Worm (Caenorhabditis elegans) whole organism, L4 larva: ENCODE data around the gene T13C2.3.
A peak's percentile ranks its signal among the peaks of the same experiment; 100 is the strongest.

ENCODE experiments used
- F49E8.2 ChIP-seq: sonication (generic microtip); optimal IDR thresholded peaks from 2 replicates; lab custom pipeline; 2016; ENCODE audit warnings: missing compliant biosample characterization, mild to moderate bottlenecking, missing genetic modification characterization, borderline replicate concordance
- T20F7.1 ChIP-seq: fragments of 200-800 bp; sonication (Bioruptor generic); optimal IDR thresholded peaks from 2 replicates; lab custom pipeline; 2018; ENCODE audit warnings: mild to moderate bottlenecking, missing genetic modification characterization, missing compliant biosample characterization
- Y105C5A.15 ChIP-seq: fragments of 200-800 bp; sonication (Bioruptor generic); IDR thresholded peaks from 2 replicates; pipeline ENCODE4 v1.3.6; 2022; ENCODE audit warnings: missing genetic modification characterization, missing compliant biosample characterization
- ZK337.2 ChIP-seq: fragments of 200-800 bp; sonication (Bioruptor generic); IDR thresholded peaks from 2 replicates; pipeline ENCODE4 v1.3.6; 2022; ENCODE audit warnings: missing genetic modification reagents, missing genetic modification characterization, missing compliant biosample characterization
- aha-1 ChIP-seq: fragments of 150-350 bp; peaks from one replicate; lab custom pipeline; 2014; ENCODE audit warnings: missing biosample characterization, missing genetic modification characterization
- ama-1 ChIP-seq: fragments of 150-350 bp; optimal IDR thresholded peaks from 2 replicates; lab custom pipeline; 2014; ENCODE audit warnings: inconsistent platforms, mixed read lengths
- arid-1 ChIP-seq: fragments of 200-800 bp; sonication (Bioruptor generic); conservative IDR thresholded peaks from 2 replicates; pipeline ENCODE4 v1.3.6; 2022; ENCODE audit warnings: missing genetic modification reagents, missing genetic modification characterization, missing compliant biosample characterization
- ceh-20 ChIP-seq: fragments of 200-800 bp; sonication (Bioruptor generic); IDR thresholded peaks from 2 replicates; pipeline ENCODE4 v1.3.6; 2022; ENCODE audit warnings: missing genetic modification reagents, missing genetic modification characterization, missing compliant biosample characterization
- ceh-62 ChIP-seq: sonication (generic microtip); optimal IDR thresholded peaks from 2 replicates; lab custom pipeline; 2017; ENCODE audit warnings: missing biosample characterization, missing genetic modification characterization
- ces-1 ChIP-seq: fragments of 150-350 bp; sonication (generic microtip); optimal IDR thresholded peaks from 4 replicates; lab custom pipeline; 2014; ENCODE audit warnings: missing biosample characterization, missing genetic modification reagents, missing genetic modification characterization
- cey-2 ChIP-seq: sonication (generic microtip); optimal IDR thresholded peaks from 3 replicates; lab custom pipeline; 2017; ENCODE audit warnings: missing genetic modification characterization, mild to moderate bottlenecking, missing compliant biosample characterization, antibody characterized with exemption, borderline replicate concordance; ENCODE audit not compliant: insufficient read depth
- dmd-6 ChIP-seq: fragments of 200-800 bp; sonication (Bioruptor generic); IDR thresholded peaks from 2 replicates; pipeline ENCODE4 v1.3.6; 2022; ENCODE audit warnings: missing genetic modification reagents, missing genetic modification characterization, missing compliant biosample characterization
- dmd-8 ChIP-seq: fragments of 200-800 bp; sonication (Bioruptor generic); IDR thresholded peaks from 2 replicates; pipeline ENCODE4 v1.3.6; 2022; ENCODE audit warnings: missing genetic modification characterization, missing compliant biosample characterization
- dmd-9 ChIP-seq: fragments of 200-800 bp; sonication (Bioruptor generic); IDR thresholded peaks from 2 replicates; pipeline ENCODE4 v1.3.6; 2022; ENCODE audit warnings: missing genetic modification reagents, missing genetic modification characterization, missing compliant biosample characterization
- fkh-10 ChIP-seq: fragments of 150-350 bp; optimal IDR thresholded peaks from 2 replicates; lab custom pipeline; 2014; ENCODE audit warnings: missing biosample characterization, missing genetic modification reagents, missing genetic modification characterization
- hlh-30 ChIP-seq: sonication (generic microtip); optimal IDR thresholded peaks from 2 replicates; lab custom pipeline; 2017; ENCODE audit warnings: antibody characterized with exemption, mild to moderate bottlenecking, missing genetic modification characterization, missing compliant biosample characterization; ENCODE audit not compliant: insufficient read depth
- jun-1 ChIP-seq: fragments of 150-350 bp; optimal IDR thresholded peaks from 2 replicates; lab custom pipeline; 2014; ENCODE audit warnings: missing biosample characterization, missing genetic modification reagents, missing genetic modification characterization
- lin-13 ChIP-seq: fragments of 150-350 bp; optimal IDR thresholded peaks from 2 replicates; lab custom pipeline; 2014; ENCODE audit warnings: missing biosample characterization, missing genetic modification reagents, missing genetic modification characterization
- lir-3 ChIP-seq: sonication (generic microtip); optimal IDR thresholded peaks from 2 replicates; lab custom pipeline; 2016; ENCODE audit warnings: mild to moderate bottlenecking, missing genetic modification characterization, missing compliant biosample characterization
- lsy-2 ChIP-seq, 2 experiments: fragments of 150-350 bp in 1 of 2; sonication (generic microtip) in 1 of 2; optimal IDR thresholded peaks; 2 replicates each; lab custom pipeline; 2014 to 2017; ENCODE audit warnings: missing biosample characterization in 2 of 2, missing genetic modification characterization in 2 of 2
- madf-5 ChIP-seq, 2 experiments: fragments of 200-800 bp; sonication (Bioruptor generic); IDR thresholded peaks; 2 replicates each; pipeline ENCODE4 v1.3.6; 2022; ENCODE audit warnings: missing compliant biosample characterization in 2 of 2, missing genetic modification characterization in 2 of 2
- mdt-29 ChIP-seq: fragments of 200-800 bp; sonication (Bioruptor generic); IDR thresholded peaks from 2 replicates; pipeline ENCODE4 v1.3.6; 2022; ENCODE audit warnings: missing genetic modification reagents, missing genetic modification characterization, missing compliant biosample characterization
- mes-2 ChIP-seq: sonication (generic microtip); optimal IDR thresholded peaks from 2 replicates; lab custom pipeline; 2016; ENCODE audit warnings: missing genotype, mild to moderate bottlenecking, missing genetic modification characterization, missing compliant biosample characterization; ENCODE audit not compliant: poor library complexity, severe bottlenecking
- mxl-2 ChIP-seq: fragments of 200-800 bp; sonication (Bioruptor generic); conservative IDR thresholded peaks from 2 replicates; pipeline ENCODE4 v1.3.6; 2022; ENCODE audit warnings: missing genetic modification reagents, missing genetic modification characterization, missing compliant biosample characterization
- nhr-11 ChIP-seq: fragments of 150-350 bp; optimal IDR thresholded peaks from 2 replicates; lab custom pipeline; 2014; ENCODE audit warnings: missing biosample characterization, missing genetic modification characterization
- nhr-237 ChIP-seq: sonication (generic microtip); optimal IDR thresholded peaks from 2 replicates; lab custom pipeline; 2017; ENCODE audit warnings: missing biosample characterization, missing genetic modification characterization
- nhr-41 ChIP-seq: fragments of 200-800 bp; sonication (Bioruptor generic); IDR thresholded peaks from 2 replicates; pipeline ENCODE4 v1.3.6; 2022; ENCODE audit warnings: missing genetic modification reagents, missing genetic modification characterization, missing compliant biosample characterization
- nhr-42 ChIP-seq: fragments of 200-800 bp; sonication (Bioruptor generic); IDR thresholded peaks from 2 replicates; pipeline ENCODE4 v1.3.6; 2022; ENCODE audit warnings: missing genetic modification characterization, missing compliant biosample characterization
- nhr-76 ChIP-seq: fragments of 150-350 bp; optimal IDR thresholded peaks from 2 replicates; lab custom pipeline; 2014; ENCODE audit warnings: missing biosample characterization, missing genetic modification characterization
- pha-4 ChIP-seq, 2 experiments: fragments of 150-350 bp in 1 of 2; fragments of 200-800 bp in 1 of 2; sonication (Bioruptor generic) in 1 of 2; IDR thresholded peaks in 1 of 2; optimal IDR thresholded peaks in 1 of 2; 2 replicates each; pipeline versions ENCODE4 v1.3.6 to Lab custom; 2014 to 2022; ENCODE audit warnings: missing genetic modification characterization in 2 of 2, missing genetic modification reagents in 2 of 2, missing biosample characterization in 1 of 2, missing compliant biosample characterization in 1 of 2
- pqm-1 ChIP-seq: sonication (generic microtip); optimal IDR thresholded peaks from 2 replicates; lab custom pipeline; 2017; ENCODE audit warnings: missing biosample characterization, missing genetic modification characterization
- set-16 ChIP-seq: fragments of 200-800 bp; sonication (Bioruptor generic); IDR thresholded peaks from 2 replicates; pipeline ENCODE4 v1.3.6; 2022; ENCODE audit warnings: missing genetic modification reagents, missing genetic modification characterization, missing compliant biosample characterization
- snpc-1.2 ChIP-seq: fragments of 200-800 bp; sonication (Bioruptor generic); IDR thresholded peaks from 2 replicates; pipeline ENCODE4 v1.3.6; 2022; ENCODE audit warnings: missing genetic modification reagents, missing genetic modification characterization, missing compliant biosample characterization
- spr-1 ChIP-seq: sonication (generic microtip); optimal IDR thresholded peaks from 2 replicates; lab custom pipeline; 2016; ENCODE audit warnings: mild to moderate bottlenecking, missing genetic modification characterization, missing compliant biosample characterization
- unc-130 ChIP-seq: sonication (generic microtip); optimal IDR thresholded peaks from 2 replicates; lab custom pipeline; 2016; ENCODE audit warnings: missing genetic modification reagents, missing genetic modification characterization, missing compliant biosample characterization
- unc-39 ChIP-seq: sonication (generic microtip); optimal IDR thresholded peaks from 2 replicates; lab custom pipeline; 2017; ENCODE audit warnings: missing biosample characterization, missing genetic modification characterization
- unc-62 ChIP-seq, 3 experiments: fragments of 150-350 bp in 1 of 3; sonication (generic microtip); optimal IDR thresholded peaks in 2 of 3; peaks in 1 of 3; 1 replicate in 1 of 3; 2 replicates in 2 of 3; lab custom pipeline; 2014 to 2017; ENCODE audit warnings: missing biosample characterization in 3 of 3, missing genetic modification characterization in 3 of 3, missing genetic modification reagents in 3 of 3, missing genotype in 1 of 3
- zag-1 ChIP-seq: fragments of 150-350 bp; optimal IDR thresholded peaks from 2 replicates; lab custom pipeline; 2014; ENCODE audit warnings: missing biosample characterization, missing genetic modification characterization
- zfp-3 ChIP-seq: fragments of 200-800 bp; sonication (Bioruptor generic); conservative IDR thresholded peaks from 2 replicates; pipeline ENCODE4 v1.3.6; 2022; ENCODE audit warnings: missing genetic modification reagents, missing genetic modification characterization, missing compliant biosample characterization

The T13C2.3 gene

ce11 chrII:6764734-6765133, 24.3 kb upstream of the T13C2.3 start, which contains the start of gene nlp-50:
Gene nlp-50, plus strand, starts transcription at chrII:6765034.
- no peak for TF ChIP-seq nhr-76 (tag; lab: Kevin White, UChicago)
- TF ChIP-seq lir-3 (tag; lab: Kevin White, UChicago), result no peak
- TF ChIP-seq unc-39, result no peak
- no peak for TF ChIP-seq mxl-2 (GFP tag; lab: Robert Waterston, UW)
- no peak for TF ChIP-seq nhr-41 (GFP tag; lab: Robert Waterston, UW)
- TF ChIP-seq mes-2 (tag; lab: Kevin White, UChicago), result no peak
- no peak for TF ChIP-seq jun-1 (tag; lab: Kevin White, UChicago)
- no peak for TF ChIP-seq ces-1 (GFP tag; lab: Kevin White, UChicago)
- no peak for TF ChIP-seq hlh-30 (tag; lab: Kevin White, UChicago)
- no peak for TF ChIP-seq ama-1 (lab: Kevin White, UChicago)
- no peak for TF ChIP-seq ZK337.2 (GFP tag; lab: Robert Waterston, UW)
- no peak for TF ChIP-seq madf-5 (GFP tag; IDR thresholded peaks at IDR 0.05; lab: Robert Waterston, UW)
- no peak for TF ChIP-seq nhr-42
- TF ChIP-seq dmd-9 (GFP tag; lab: Robert Waterston, UW), result no peak
- TF ChIP-seq zag-1 (tag; lab: Kevin White, UChicago), result no peak
- no peak for TF ChIP-seq snpc-1.2 (GFP tag; lab: Robert Waterston, UW)

- TF ChIP-seq zfp-3 (GFP tag; lab: Robert Waterston, UW) (no peak), pqm-1 (peak; percentile 42), T20F7.1 (GFP tag; lab: Kevin White, UChicago) (no peak), cey-2 (tag; lab: Kevin White, UChicago) (no peak), ceh-62 (tag; lab: Kevin White, UChicago) (no peak), dmd-6 (GFP tag; lab: Robert Waterston, UW) (0 out of 2 replicates have a peak, but pooled peaks have one; percentile 6)
These were observed 21.0 kb upstream of the T13C2.3 start, which contains the start of gene F41G3.18 for ce11 chrII:6768014-6768413. Gene F41G3.18, plus strand, starts transcription at chrII:6768314.

ce11 chrII:6770030-6770429, 19.0 kb upstream of the T13C2.3 start:
- TF ChIP-seq unc-62 (GFP tag; optimal IDR thresholded peaks at IDR 0.05 in 1 of 2; lab: Kevin White, UChicago) (peak in 1 of 2 experiments; percentile 95), unc-62 (tag; optimal IDR thresholded peaks at IDR 0.05; lab: Kevin White, UChicago) (no peak), spr-1 (tag; lab: Kevin White, UChicago) (no peak)

ce11 chrII:6772482-6772881, 16.6 kb upstream of the T13C2.3 start:
- TF ChIP-seq pha-4 (GFP tag; IDR thresholded peaks at IDR 0.05; lab: Robert Waterston, UW) (no peak), pha-4 (tag; optimal IDR thresholded peaks at IDR 0.05; lab: Kevin White, UChicago) (no peak), dmd-8 (no peak), aha-1 (peak; percentile 3), mdt-29 (GFP tag; lab: Robert Waterston, UW) (no peak), set-16 (GFP tag; lab: Robert Waterston, UW) (no peak), ceh-20 (GFP tag; lab: Robert Waterston, UW) (no peak), unc-130 (GFP tag; lab: Kevin White, UChicago) (no peak), madf-5 (GFP tag; IDR thresholded peaks at IDR 0.05; lab: Robert Waterston, UW) (no peak), lsy-2 (tag; optimal IDR thresholded peaks at IDR 0.05; lab: Kevin White, UChicago) (no peak), F49E8.2 (tag; lab: Kevin White, UChicago) (no peak), Y105C5A.15 (no peak), nhr-237 (tag; lab: Kevin White, UChicago) (no peak), dmd-6 (GFP tag; lab: Robert Waterston, UW) (no peak), arid-1 (GFP tag; lab: Robert Waterston, UW) (no peak), fkh-10 (GFP tag; lab: Kevin White, UChicago) (peak; percentile 55), lin-13 (no peak), nhr-11 (no peak)
